Worm (Caenorhabditis elegans): ENCODE measurements around the gene nlp-21.

ce11 chrIII:11402717-11403116 lies 9.7 kb upstream of the nlp-21 start, which contains the start of gene Y47D3B.12:
- TF ChIP-seq nhr-25 (tag; optimal IDR thresholded peaks at IDR 0.05) (no peak), nhr-6 (tag; optimal IDR thresholded peaks at IDR 0.05) (no peak), unc-39 (tag; optimal IDR thresholded peaks at IDR 0.05) (no peak), nhr-77 (tag; optimal IDR thresholded peaks at IDR 0.05) (no peak), sem-4 (tag; optimal IDR thresholded peaks at IDR 0.05) (no peak), lin-39 (tag; optimal IDR thresholded peaks at IDR 0.05) (no peak), blmp-1 (tag; optimal IDR thresholded peaks at IDR 0.05; ENCODE audit: insufficient read depth) (no peak)

Data from whole organism, L2 larva.